Worm (Caenorhabditis elegans) whole organism, L4 larva: ENCODE results near the gene B0280.2.

Source experiments
- Y105C5A.15 ChIP-seq: fragments of 200-800 bp; sonication (Bioruptor generic); IDR thresholded peaks from 2 replicates; pipeline ENCODE4 v1.3.6; 2022; ENCODE audit warnings: missing genetic modification characterization, missing compliant biosample characterization
- Y48G9A.11 ChIP-seq: fragments of 200-800 bp; sonication (Bioruptor generic); IDR thresholded peaks from 2 replicates; pipeline ENCODE4 v1.3.6; 2022; ENCODE audit warnings: missing genetic modification reagents, missing genetic modification characterization, missing compliant biosample characterization
- ceh-44 ChIP-seq: fragments of 200-800 bp; sonication (Bioruptor generic); IDR thresholded peaks from 2 replicates; pipeline ENCODE4 v1.3.6; 2022; ENCODE audit warnings: missing genetic modification reagents, missing genetic modification characterization, missing compliant biosample characterization
- ces-1 ChIP-seq: fragments of 150-350 bp; sonication (generic microtip); optimal IDR thresholded peaks from 4 replicates; lab custom pipeline; 2014; ENCODE audit warnings: missing biosample characterization, missing genetic modification reagents, missing genetic modification characterization
- duxl-1 ChIP-seq: sonication (generic microtip); optimal IDR thresholded peaks from 2 replicates; lab custom pipeline; 2016; ENCODE audit warnings: mild to moderate bottlenecking, missing genetic modification characterization, moderate library complexity, missing compliant biosample characterization; ENCODE audit not compliant: poor library complexity
- lsy-2 ChIP-seq, 2 experiments: fragments of 150-350 bp in 1 of 2; sonication (generic microtip) in 1 of 2; optimal IDR thresholded peaks; 2 replicates each; lab custom pipeline; 2014 to 2017; ENCODE audit warnings: missing biosample characterization in 2 of 2, missing genetic modification characterization in 2 of 2
- nhr-77 ChIP-seq: fragments of 150-350 bp; optimal IDR thresholded peaks from 2 replicates; lab custom pipeline; 2014; ENCODE audit warnings: missing biosample characterization, missing genetic modification characterization
- snpc-4 ChIP-seq: fragments of 150-350 bp; optimal IDR thresholded peaks from 2 replicates; lab custom pipeline; 2014; ENCODE audit warnings: missing biosample characterization, missing genetic modification characterization
- spr-1 ChIP-seq: sonication (generic microtip); optimal IDR thresholded peaks from 2 replicates; lab custom pipeline; 2016; ENCODE audit warnings: mild to moderate bottlenecking, missing genetic modification characterization, missing compliant biosample characterization

ce11 chrIII:7142172-7142601, 17.7 kb downstream of the B0280.2 start:
- TF ChIP-seq snpc-4 (peak; percentile 81), Y48G9A.11 (GFP tag; lab: Robert Waterston, UW) (peak; percentile 68; the same call in 1 of the 2 replicates), nhr-77 (tag; lab: Kevin White, UChicago) (no peak), Y105C5A.15 (0 out of 2 replicates have a peak, but pooled peaks have one; percentile 58), lsy-2 (tag; optimal IDR thresholded peaks at IDR 0.05; lab: Kevin White, UChicago) (peak in 1 of 2 experiments; percentile 56), ceh-44 (peak; percentile 61; the same call in 1 of the 2 replicates), ces-1 (GFP tag; lab: Kevin White, UChicago) (no peak), spr-1 (tag; lab: Kevin White, UChicago) (peak; percentile 47), duxl-1 (tag; lab: Kevin White, UChicago) (peak; percentile 33)
